Fruit fly (Drosophila melanogaster): ENCODE data around the gene CG2233.

The CG2233 gene

dm6 chrX:8061392-8062179 lies 24.3 kb upstream of the CG2233 start, which contains the start of gene mys (continued):
- TF ChIP-seq CG8359 (GFP tag; optimal IDR thresholded peaks at IDR 0.05; ENCODE audit: borderline replicate concordance): no peak
- peak; percentile 92 for TF ChIP-seq Scr (GFP tag; IDR thresholded peaks at IDR 0.05; ENCODE audit: partially characterized antibody)
- TF ChIP-seq CG10565 (GFP tag; optimal IDR thresholded peaks at IDR 0.05): no peak
- peak; percentile 65 for TF ChIP-seq NfI (GFP tag; optimal IDR thresholded peaks at IDR 0.05)
- peak; percentile 100 for TF ChIP-seq CG9797 (GFP tag; optimal IDR thresholded peaks at IDR 0.05)
- peak; percentile 84 for TF ChIP-seq jumu (GFP tag; optimal IDR thresholded peaks at IDR 0.05)
- peak; percentile 68 for TF ChIP-seq pho (GFP tag; optimal IDR thresholded peaks at IDR 0.05)
- 0 out of 2 replicates have a peak, but pooled peaks have one; percentile 47 for TF ChIP-seq CG6272 (GFP tag; IDR thresholded peaks at IDR 0.05)
- TF ChIP-seq ERR (GFP tag; optimal IDR thresholded peaks at IDR 0.05): peak; percentile 63
- peak; percentile 73 for TF ChIP-seq Hsf (GFP tag; optimal IDR thresholded peaks at IDR 0.05)
- no peak for TF ChIP-seq fd96Cb (tag; optimal IDR thresholded peaks at IDR 0.05)
- TF ChIP-seq gcm2 (GFP tag; optimal IDR thresholded peaks at IDR 0.05): peak; percentile 17
- peak; percentile 60 for TF ChIP-seq CG12744 (GFP tag; optimal IDR thresholded peaks at IDR 0.05)
- TF ChIP-seq D19A (tag; optimal IDR thresholded peaks at IDR 0.05): no peak
- TF ChIP-seq Sin3A (optimal IDR thresholded peaks at IDR 0.05): peak; percentile 84
- TF ChIP-seq CG5245 (GFP tag; optimal IDR thresholded peaks at IDR 0.05): peak; percentile 18
- no peak for TF ChIP-seq dimm (GFP tag; IDR thresholded peaks at IDR 0.05)
- TF ChIP-seq CG8388 (GFP tag; optimal IDR thresholded peaks at IDR 0.05): peak; percentile 20
- TF ChIP-seq CG15601 (tag; optimal IDR thresholded peaks at IDR 0.05): peak; percentile 71
- no peak for TF ChIP-seq ase (GFP tag; IDR thresholded peaks at IDR 0.05)
- peak; percentile 50 for TF ChIP-seq CG11504 (tag; optimal IDR thresholded peaks at IDR 0.05)
- TF ChIP-seq zf30C (GFP tag; optimal IDR thresholded peaks at IDR 0.05): no peak
- no peak for TF ChIP-seq Fer2 (tag; optimal IDR thresholded peaks at IDR 0.05)
- peak; percentile 86 for TF ChIP-seq sens (GFP tag)
- TF ChIP-seq CG14050 (GFP tag; IDR thresholded peaks at IDR 0.05): no peak
- TF ChIP-seq Xbp1 (GFP tag; optimal IDR thresholded peaks at IDR 0.05): peak; percentile 74
- TF ChIP-seq BtbVII (GFP tag; optimal IDR thresholded peaks at IDR 0.05): peak; percentile 73
- TF ChIP-seq CG15479 (GFP tag; optimal IDR thresholded peaks at IDR 0.05): no peak
- peak; percentile 43 for TF ChIP-seq Atf3 (GFP tag; optimal IDR thresholded peaks at IDR 0.05)
- TF ChIP-seq ATbp (GFP tag; optimal IDR thresholded peaks at IDR 0.05): no peak
- TF ChIP-seq gem (tag; optimal IDR thresholded peaks at IDR 0.05): peak; percentile 38
- TF ChIP-seq Pdp1 (GFP tag; optimal IDR thresholded peaks at IDR 0.05): peak; percentile 58 to 68
- peak; percentile 64; the same call in 1 of the 2 replicates for TF ChIP-seq klu (GFP tag; IDR thresholded peaks at IDR 0.05)
- TF ChIP-seq ssp (GFP tag; IDR thresholded peaks at IDR 0.05): peak; percentile 32; the same call in 1 of the 2 replicates
- peak; percentile 54; the same call in 1 of the 2 replicates for TF ChIP-seq HLH3B (GFP tag; IDR thresholded peaks at IDR 0.05)
- TF ChIP-seq CG17829 (tag; optimal IDR thresholded peaks at IDR 0.05): peak; percentile 49
- TF ChIP-seq CG10147 (GFP tag; optimal IDR thresholded peaks at IDR 0.05): no peak
- peak; percentile 35 for TF ChIP-seq CG3065 (GFP tag; optimal IDR thresholded peaks at IDR 0.05)
- TF ChIP-seq Hr51 (GFP tag; optimal IDR thresholded peaks at IDR 0.05): peak in 1 of 2 experiments; percentile 81
- peak; percentile 64 for TF ChIP-seq Xrp1 (GFP tag; IDR thresholded peaks at IDR 0.05)
- TF ChIP-seq dan (GFP tag; IDR thresholded peaks at IDR 0.05): no peak
- peak; percentile 83 for TF ChIP-seq ci (GFP tag; IDR thresholded peaks at IDR 0.05)
- no peak for TF ChIP-seq sim (GFP tag; IDR thresholded peaks at IDR 0.05)
- TF ChIP-seq fu2 (GFP tag; optimal IDR thresholded peaks at IDR 0.05): peak; percentile 70
- peak; percentile 6 for TF ChIP-seq nau (GFP tag; optimal IDR thresholded peaks at IDR 0.05)
- TF ChIP-seq CG6854 (GFP tag; optimal IDR thresholded peaks at IDR 0.05): peak; percentile 47
- peak in 1 of 2 experiments; percentile 34 for TF ChIP-seq Eip74EF (GFP tag; optimal IDR thresholded peaks at IDR 0.05)
- peak; percentile 71 for TF ChIP-seq CG9876 (GFP tag; optimal IDR thresholded peaks at IDR 0.05)
- TF ChIP-seq Ssrp (tag; optimal IDR thresholded peaks at IDR 0.05): no peak

All from whole organism, embryonic.